Fruit fly (Drosophila melanogaster) ovary, adult (tissue): ENCODE data around the gene CG17221.

ENCODE experiments used
- CG17801 ChIP-seq: fragments of 200-800 bp; optimal IDR thresholded peaks from 2 replicates; lab custom pipeline; 2019; ENCODE audit warnings: missing biosample characterization, mild to moderate bottlenecking, missing genetic modification characterization, moderate library complexity; ENCODE audit not compliant: partially characterized antibody

Gene CG17221

DNA sequence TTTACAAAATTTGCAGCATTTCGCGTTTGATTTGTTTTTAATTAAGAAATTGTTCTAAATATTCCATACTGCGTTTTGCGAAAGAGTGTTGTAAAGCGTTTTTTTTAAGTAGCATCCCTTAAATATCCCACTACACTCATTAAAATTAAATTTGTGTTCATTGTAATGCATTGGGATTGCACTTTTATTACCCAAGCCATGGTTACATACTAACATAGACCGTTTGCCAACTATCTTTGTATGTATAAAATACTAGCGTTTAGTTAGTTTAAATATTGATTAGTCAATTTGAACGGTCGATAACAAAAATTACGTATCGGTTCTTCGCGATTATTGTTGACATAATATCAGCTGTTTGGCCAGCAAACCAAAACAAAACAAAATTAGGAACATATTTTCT, at the start of gene CG17221, which contains the start of gene cnir:
Gene CG17221 (plus strand): TSS at position 203 of the 400 bp plus-strand sequence.
Gene cnir (minus strand): TSS at position 39 of the 400 bp plus-strand sequence.
- peak; percentile 71 for TF ChIP-seq CG17801

DNA sequence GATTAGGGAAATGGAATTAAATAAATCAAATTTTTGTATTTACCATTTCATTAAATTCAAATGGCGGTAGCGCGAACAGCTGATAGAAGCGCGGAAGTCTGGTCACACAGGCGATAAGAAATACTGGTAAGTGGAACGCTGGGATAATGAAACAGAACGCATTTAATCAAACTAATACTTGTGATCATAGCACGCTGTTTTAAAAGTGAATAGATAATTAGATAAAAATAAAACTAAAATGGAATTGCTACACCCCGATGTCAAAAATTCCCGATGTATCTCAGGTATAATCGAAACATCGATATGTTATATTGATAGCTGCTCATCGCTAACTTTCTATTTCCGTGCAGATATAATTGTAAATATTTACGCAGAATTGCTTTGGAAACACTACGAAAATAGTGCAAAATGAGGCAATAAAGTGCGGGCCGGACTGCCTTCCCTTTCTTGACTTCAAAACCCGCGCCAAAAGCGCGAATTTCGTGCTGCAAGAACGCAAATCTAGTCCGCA, 47.1 kb upstream of the CG17221 start, which contains the start of the genes okr and CG3558:
Gene okr (minus strand): TSS at position 96 of the 511 bp plus-strand sequence.
Gene CG3558 (plus strand): TSS at position 207 of the 511 bp plus-strand sequence.
- no peak for TF ChIP-seq CG17801

DNA sequence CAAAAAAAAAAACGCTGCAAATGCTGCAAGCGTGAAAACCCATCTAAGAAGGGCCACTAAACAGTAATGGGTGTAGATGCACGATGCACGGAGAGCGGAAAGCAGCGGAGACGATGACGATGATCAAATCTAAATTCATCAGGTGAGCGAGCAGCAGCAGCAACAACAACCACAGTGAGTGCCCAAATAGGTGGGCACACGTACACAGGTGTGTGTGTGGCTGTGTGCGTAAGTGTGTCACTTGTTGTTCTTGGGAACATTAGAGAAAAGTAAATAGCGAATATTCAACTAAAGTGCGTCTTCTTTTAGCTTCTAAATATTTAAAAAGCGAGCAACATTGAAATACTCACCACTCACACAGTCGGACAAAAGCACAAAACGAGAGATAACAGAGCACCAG, 46.5 kb upstream of the CG17221 start:
- TF ChIP-seq CG17801, result no peak

DNA sequence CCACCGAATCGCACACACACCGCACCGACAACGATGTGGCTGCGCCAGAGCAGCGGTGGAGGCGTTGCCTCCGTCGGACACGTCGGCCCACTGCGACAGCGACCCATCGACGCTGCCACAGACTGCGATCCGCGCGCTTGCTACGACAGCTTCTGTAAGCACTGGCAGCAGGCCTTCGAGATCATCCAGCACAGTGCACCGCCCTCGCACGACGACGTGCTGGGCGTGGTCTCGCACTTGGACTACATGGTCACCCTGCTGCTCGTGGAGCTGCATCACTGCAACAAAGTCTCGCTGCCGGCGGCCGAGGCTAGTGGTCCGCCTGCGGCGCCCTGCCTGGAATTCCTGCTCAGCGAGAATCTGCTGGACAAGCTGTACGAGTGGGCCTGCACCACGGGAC, 46.1 kb upstream of the CG17221 start:
- no peak for TF ChIP-seq CG17801

DNA sequence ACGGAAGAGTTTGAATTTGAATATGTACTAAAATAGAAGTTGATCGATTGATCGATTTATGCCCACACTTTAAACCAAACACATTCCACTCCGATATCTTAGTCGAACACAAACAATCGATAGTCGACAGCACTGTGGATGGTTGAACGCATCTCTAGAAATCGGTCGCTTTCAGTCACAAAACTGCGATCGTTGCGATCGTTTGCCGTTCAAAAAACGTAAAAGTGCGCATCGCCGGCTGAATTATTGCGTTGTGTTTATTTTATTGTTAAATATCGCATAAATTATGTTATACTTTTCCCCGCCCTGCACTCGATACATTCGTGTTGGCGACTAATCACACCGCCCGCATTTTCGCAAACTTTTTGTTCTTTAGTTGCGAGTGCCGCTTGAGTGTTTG, 40.7 kb upstream of the CG17221 start, which contains the start of gene Ccdc85:
Gene Ccdc85 (plus strand): TSS at position 174 of the 400 bp plus-strand sequence.
- peak; percentile 15 for TF ChIP-seq CG17801

DNA sequence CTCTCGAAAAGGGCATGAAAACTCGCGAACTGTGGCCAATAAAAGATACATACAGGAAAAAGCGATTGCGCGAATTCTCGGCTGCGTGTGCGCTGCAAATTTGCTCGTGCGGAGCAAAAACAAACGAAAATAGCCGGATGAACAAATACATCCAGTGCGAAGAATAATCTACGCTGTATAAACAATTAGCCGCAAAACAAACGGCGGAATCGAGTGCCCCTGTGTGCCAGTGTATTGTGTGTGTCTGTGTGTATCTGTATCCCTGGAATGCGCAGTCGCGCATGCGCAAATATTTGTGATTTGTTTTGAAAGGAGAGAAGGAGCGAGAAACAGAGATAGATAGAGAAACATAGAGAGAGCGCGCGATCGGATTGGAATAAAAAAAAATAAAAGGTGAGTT, 40.2 kb upstream of the CG17221 start:
- no peak for TF ChIP-seq CG17801

DNA sequence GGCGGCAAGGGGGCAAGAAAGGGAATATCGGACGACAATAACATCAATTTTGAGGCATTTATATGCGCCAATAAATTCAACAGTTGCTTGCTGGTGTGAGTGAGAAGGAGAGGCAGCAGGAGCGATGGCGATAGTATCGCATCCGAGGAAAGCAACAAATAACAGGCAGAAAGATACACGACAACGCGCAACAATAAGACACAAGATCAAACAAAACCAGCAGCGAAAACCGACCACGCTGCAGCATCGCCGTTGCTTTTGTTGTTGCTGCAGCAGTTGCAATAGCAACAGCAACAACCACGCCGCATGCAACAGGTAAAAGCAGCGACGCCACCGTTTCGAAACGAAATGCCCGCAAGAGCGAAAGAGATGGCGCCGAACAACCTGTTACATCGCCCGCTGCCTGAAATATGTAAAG, 39.2 kb upstream of the CG17221 start:
- no peak for TF ChIP-seq CG17801

- TF ChIP-seq CG17801, result no peak
These were observed 37.8 kb upstream of the CG17221 start for dm6 chr2L:3001953-3002352.

DNA sequence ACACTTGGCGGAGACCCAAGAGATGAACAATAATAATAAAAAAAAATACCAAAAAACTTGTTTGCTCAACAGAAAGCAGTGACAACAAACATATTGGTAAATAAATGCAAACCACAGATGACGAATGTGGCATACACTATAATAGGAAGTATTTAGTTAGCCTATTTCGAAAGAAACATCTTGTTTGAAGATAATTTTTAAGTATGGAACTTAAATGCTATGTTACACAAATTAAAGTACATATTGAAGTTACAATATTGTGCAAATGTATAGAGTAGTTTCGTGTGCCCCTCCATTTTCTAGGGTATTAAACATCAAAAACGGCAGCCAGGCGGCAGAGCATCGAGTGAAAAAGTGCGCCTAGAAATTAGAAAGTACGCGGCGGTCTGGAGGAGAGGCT, 36.4 kb upstream of the CG17221 start:
- TF ChIP-seq CG17801, result no peak

- TF ChIP-seq CG17801, result no peak
These were observed 35.2 kb upstream of the CG17221 start for dm6 chr2L:3004601-3005000.

DNA sequence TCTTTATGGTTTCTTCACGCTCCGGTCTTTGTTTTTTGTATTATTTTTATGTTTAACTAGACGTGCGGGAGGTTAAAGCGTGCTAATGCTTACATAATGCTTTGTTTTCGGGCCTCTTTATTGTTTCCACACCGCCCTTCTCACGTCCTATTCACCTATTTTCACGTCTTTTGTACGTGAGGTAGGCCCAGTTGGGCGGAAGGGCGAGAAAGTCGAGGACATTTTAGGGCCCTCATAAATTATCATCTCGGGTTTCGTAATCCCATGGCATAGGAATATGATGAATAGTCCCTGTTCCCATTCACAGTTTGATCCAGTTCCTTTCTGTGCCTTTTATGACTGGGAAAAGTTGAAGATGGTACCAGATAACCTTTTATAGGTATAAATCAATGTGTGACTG, 34.3 kb upstream of the CG17221 start:
- TF ChIP-seq CG17801, result no peak

DNA sequence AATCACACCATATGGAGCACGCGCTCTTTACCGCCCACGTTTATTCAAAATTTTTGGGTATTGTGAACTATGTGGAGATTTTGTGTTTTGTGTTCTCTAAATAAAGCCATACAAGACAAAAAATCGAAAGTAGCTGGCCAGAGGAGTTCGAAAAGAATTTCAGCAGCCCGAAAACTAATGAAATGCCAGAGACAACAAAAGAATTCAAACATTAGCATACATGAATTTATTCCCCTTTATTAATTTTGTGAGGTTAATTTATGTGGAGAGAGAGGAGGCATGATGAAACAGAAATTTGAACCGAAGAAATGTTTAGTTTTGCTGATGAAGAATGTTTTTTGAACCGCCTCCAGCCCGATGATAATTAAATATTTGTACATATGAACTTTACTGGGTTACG, 33.6 kb upstream of the CG17221 start:
- no peak for TF ChIP-seq CG17801

dm6 chr2L:3006925-3007426, 32.8 kb upstream of the CG17221 start:
- no peak for TF ChIP-seq CG17801

DNA sequence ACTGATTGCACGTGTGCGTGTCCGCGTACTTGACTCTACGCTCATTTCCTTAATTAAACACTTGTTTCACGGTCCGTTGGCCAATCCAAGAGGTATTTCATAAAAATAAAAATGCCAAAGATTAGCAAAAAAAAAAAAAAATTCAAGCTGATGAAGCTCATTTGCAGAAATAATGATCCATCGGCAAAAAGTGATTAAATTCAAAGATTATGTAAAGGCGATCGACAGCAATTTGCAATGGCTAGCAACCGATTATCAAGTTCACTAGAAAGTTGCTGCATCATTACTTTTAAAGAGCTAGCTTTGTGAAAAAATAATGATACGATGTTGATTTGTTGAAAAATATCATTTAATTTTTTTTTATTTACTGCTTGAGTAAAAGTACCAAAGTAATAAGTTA, 30.3 kb upstream of the CG17221 start:
- TF ChIP-seq CG17801, result no peak

DNA sequence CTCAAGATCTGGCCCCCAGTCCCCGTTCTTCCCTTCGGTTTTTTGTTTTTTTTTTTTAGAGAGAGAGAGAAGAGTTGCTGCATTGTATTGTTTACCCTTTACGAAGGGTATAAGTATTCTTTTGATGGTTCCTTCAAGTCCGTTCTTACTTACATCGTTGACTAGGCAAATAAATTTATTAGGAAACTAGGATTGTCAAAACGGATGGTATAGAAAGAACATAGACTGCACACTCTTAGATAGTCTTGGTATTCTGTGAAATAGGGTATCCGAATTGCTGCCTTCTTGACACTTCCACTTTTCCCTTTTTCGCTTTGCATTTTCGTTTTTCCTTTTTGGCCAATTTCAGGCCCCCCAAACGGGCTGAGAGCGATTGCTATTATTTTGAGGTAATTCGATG, 28.3 kb upstream of the CG17221 start:
- no peak for TF ChIP-seq CG17801

- TF ChIP-seq CG17801, result no peak
These were observed 27.0 kb upstream of the CG17221 start for dm6 chr2L:3012780-3013179.

DNA sequence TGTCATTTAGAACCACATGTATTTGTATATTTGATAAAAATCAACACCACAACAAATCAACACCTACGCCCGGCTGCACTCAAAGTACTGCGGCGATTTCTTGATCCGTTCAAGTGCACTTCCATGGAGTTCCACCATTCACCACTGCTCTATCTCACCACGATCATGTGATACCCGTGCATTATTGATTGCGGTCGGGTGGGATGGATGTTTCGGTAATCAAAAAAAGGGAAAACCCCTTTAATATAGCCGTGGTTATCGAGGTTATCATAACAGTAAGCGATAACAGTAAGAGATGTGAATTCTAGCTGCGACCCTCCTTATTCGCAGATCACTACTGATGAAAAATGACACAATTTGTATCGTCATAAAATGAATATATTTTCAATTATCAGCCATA, 21.6 kb upstream of the CG17221 start, which contains the start of the genes CG17224 and CG17264:
Gene CG17224 (minus strand): TSS at position 97 of the 400 bp plus-strand sequence.
Gene CG17264 (plus strand): TSS at position 297 of the 400 bp plus-strand sequence.
- TF ChIP-seq CG17801, result peak; percentile 23

DNA sequence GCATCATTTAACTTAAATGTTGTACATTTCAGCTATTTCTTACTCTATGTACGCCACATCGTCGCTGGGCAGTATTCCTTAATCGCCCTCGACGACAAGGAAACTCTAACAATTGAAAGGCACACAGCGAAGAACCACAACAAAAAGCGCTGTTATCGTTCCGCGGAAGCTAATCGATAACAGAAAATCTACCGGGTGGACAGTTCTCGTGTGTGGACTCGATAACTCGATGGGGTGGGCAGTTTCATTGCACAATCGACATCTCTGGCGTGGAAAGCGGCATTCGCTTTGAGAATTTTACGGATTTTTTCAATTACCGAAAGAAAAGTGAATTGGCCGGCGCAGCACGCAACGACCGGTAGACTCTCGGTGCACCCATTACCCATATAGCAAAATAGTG, 16.8 kb upstream of the CG17221 start, which contains the start of the genes alpha4GT1 and Prp40:
Gene alpha4GT1 (minus strand): TSS at position 156 of the 400 bp plus-strand sequence.
Gene Prp40 (plus strand): TSS at position 241 of the 400 bp plus-strand sequence.
- peak; percentile 38 for TF ChIP-seq CG17801
